Fruit fly (Drosophila melanogaster) whole organism, prepupa: ENCODE results near the gene Fer3.
A peak's percentile ranks its signal among the peaks of the same experiment; 100 is the strongest.

Experiments used
- Blimp-1 ChIP-seq: fragments of 200-800 bp; sonication (Bioruptor generic); optimal IDR thresholded peaks from 3 replicates; lab custom pipeline; 2017; ENCODE audit warnings: missing biosample characterization, missing genetic modification characterization, mild to moderate bottlenecking, moderate library complexity, missing genetic modification reagents
- CG10669 ChIP-seq: fragments of 200-800 bp; sonication (Bioruptor generic); optimal IDR thresholded peaks from 3 replicates; lab custom pipeline; 2018; ENCODE audit warnings: missing biosample characterization, mild to moderate bottlenecking, missing genetic modification characterization, moderate library complexity
- CG11294 ChIP-seq: fragments of 200-800 bp; sonication (Bioruptor generic); IDR thresholded peaks from 2 replicates; pipeline ENCODE4 v1.3.6; 2022; ENCODE audit warnings: missing biosample characterization, missing genetic modification characterization
- CG11762 ChIP-seq: fragments of 200-800 bp; sonication (Bioruptor generic); optimal IDR thresholded peaks from 3 replicates; lab custom pipeline; 2016; ENCODE audit warnings: missing biosample characterization, missing genetic modification characterization; ENCODE audit not compliant: insufficient read depth
- CG11902 ChIP-seq: fragments of 200-800 bp; sonication (Bioruptor generic); optimal IDR thresholded peaks from 3 replicates; lab custom pipeline; 2016; ENCODE audit warnings: missing biosample characterization, missing genetic modification characterization
- CG15336 ChIP-seq: fragments of 200-800 bp; sonication (Bioruptor generic); IDR thresholded peaks from 2 replicates; pipeline ENCODE4 v1.3.6; 2022; ENCODE audit warnings: missing biosample characterization, missing genetic modification characterization
- CG1621 ChIP-seq: fragments of 200-800 bp; sonication (Bioruptor generic); optimal IDR thresholded peaks from 3 replicates; lab custom pipeline; 2018; ENCODE audit warnings: missing biosample characterization, mild to moderate bottlenecking, missing genetic modification characterization
- CG3032 ChIP-seq: fragments of 200-800 bp; optimal IDR thresholded peaks from 2 replicates; lab custom pipeline; 2019; ENCODE audit warnings: missing biosample characterization, mild to moderate bottlenecking, missing genetic modification characterization, moderate library complexity
- CG31627 ChIP-seq: fragments of 200-800 bp; sonication (Bioruptor generic); optimal IDR thresholded peaks from 3 replicates; lab custom pipeline; 2016; ENCODE audit warnings: missing biosample characterization, missing genetic modification characterization
- CG32006 ChIP-seq: fragments of 200-800 bp; sonication (Bioruptor generic); optimal IDR thresholded peaks from 3 replicates; lab custom pipeline; 2017; ENCODE audit warnings: missing biosample characterization, mild to moderate bottlenecking, missing genetic modification characterization
- CG34406 ChIP-seq: fragments of 200-800 bp; sonication (Bioruptor generic); optimal IDR thresholded peaks from 3 replicates; lab custom pipeline; 2016; ENCODE audit warnings: missing biosample characterization, missing genetic modification characterization
- CG3919 ChIP-seq: fragments of 200-800 bp; sonication (Bioruptor generic); optimal IDR thresholded peaks from 3 replicates; lab custom pipeline; 2016; ENCODE audit warnings: missing biosample characterization, missing genetic modification characterization
- CG4318 ChIP-seq: fragments of 200-800 bp; sonication (Bioruptor generic); optimal IDR thresholded peaks from 3 replicates; lab custom pipeline; 2017; ENCODE audit warnings: missing biosample characterization, mild to moderate bottlenecking, missing genetic modification characterization
- CG6163 ChIP-seq: fragments of 200-800 bp; sonication (Bioruptor generic); IDR thresholded peaks from 3 replicates; pipeline ENCODE4 v1.3.6; 2022; ENCODE audit warnings: missing biosample characterization, missing genetic modification characterization
- CG6276 ChIP-seq: fragments of 200-800 bp; sonication (Bioruptor generic); optimal IDR thresholded peaks from 2 replicates; lab custom pipeline; 2017; ENCODE audit warnings: missing biosample characterization, mild to moderate bottlenecking, missing genetic modification characterization
- CG6792 ChIP-seq: fragments of 200-800 bp; sonication (Bioruptor generic); optimal IDR thresholded peaks from 3 replicates; lab custom pipeline; 2016; ENCODE audit warnings: missing biosample characterization, missing genetic modification characterization
- CG6808 ChIP-seq: fragments of 200-800 bp; sonication (Bioruptor generic); optimal IDR thresholded peaks from 3 replicates; lab custom pipeline; 2017; ENCODE audit warnings: missing biosample characterization, missing genetic modification characterization, mild to moderate bottlenecking, moderate library complexity, missing genetic modification reagents
- CG6854 ChIP-seq: fragments of 200-800 bp; sonication (Bioruptor generic); optimal IDR thresholded peaks from 2 replicates; lab custom pipeline; 2017; ENCODE audit warnings: missing biosample characterization, mild to moderate bottlenecking, missing genetic modification characterization
- CG7368 ChIP-seq: fragments of 200-800 bp; sonication (Bioruptor generic); optimal IDR thresholded peaks from 3 replicates; lab custom pipeline; 2016; ENCODE audit warnings: missing biosample characterization, missing genetic modification characterization
- CG8119 ChIP-seq: fragments of 200-800 bp; sonication (Bioruptor generic); IDR thresholded peaks from 3 replicates; pipeline ENCODE4 v1.3.6; 2022; ENCODE audit warnings: missing biosample characterization, missing genetic modification characterization
- CG8319 ChIP-seq: fragments of 200-800 bp; sonication (Bioruptor generic); optimal IDR thresholded peaks from 3 replicates; lab custom pipeline; 2016; ENCODE audit warnings: missing biosample characterization, missing genetic modification characterization
- Eip75B ChIP-seq: fragments of 200-800 bp; sonication (Bioruptor generic); optimal IDR thresholded peaks from 3 replicates; lab custom pipeline; 2016; ENCODE audit warnings: missing biosample characterization, missing genetic modification characterization
- Eip78C ChIP-seq: fragments of 200-800 bp; sonication (Bioruptor generic); peaks from one replicate; lab custom pipeline; 2016; ENCODE audit warnings: missing biosample characterization, missing genetic modification characterization
- Eip93F ChIP-seq: fragments of 200-800 bp; sonication (Bioruptor generic); optimal IDR thresholded peaks from 2 replicates; lab custom pipeline; 2016; ENCODE audit warnings: missing biosample characterization, mild to moderate bottlenecking, missing genetic modification characterization
- Ets21C ChIP-seq: fragments of 200-800 bp; sonication (Bioruptor generic); optimal IDR thresholded peaks from 3 replicates; lab custom pipeline; 2016; ENCODE audit warnings: missing biosample characterization, missing genetic modification characterization
- Gug ChIP-seq: fragments of 200-800 bp; sonication (Bioruptor generic); IDR thresholded peaks from 2 replicates; pipeline ENCODE4 v1.3.6; 2022; ENCODE audit warnings: missing biosample characterization, missing genetic modification characterization
- Hr38 ChIP-seq: sonication (Bioruptor generic); optimal IDR thresholded peaks from 2 replicates; lab custom pipeline; 2016; ENCODE audit warnings: missing biosample characterization, missing genetic modification characterization
- Hr39 ChIP-seq: fragments of 200-800 bp; sonication (Bioruptor generic); optimal IDR thresholded peaks from 2 replicates; lab custom pipeline; 2016; ENCODE audit warnings: missing biosample characterization, missing genetic modification characterization
- Hr4 ChIP-seq: fragments of 200-800 bp; sonication (Bioruptor generic); optimal IDR thresholded peaks from 3 replicates; lab custom pipeline; 2016; ENCODE audit warnings: missing biosample characterization, missing genetic modification characterization
- Lpt ChIP-seq: fragments of 200-800 bp; sonication (Bioruptor generic); optimal IDR thresholded peaks from 3 replicates; lab custom pipeline; 2016; ENCODE audit warnings: missing biosample characterization, missing genetic modification characterization
- Met ChIP-seq: fragments of 200-800 bp; sonication (Bioruptor generic); optimal IDR thresholded peaks from 3 replicates; lab custom pipeline; 2016; ENCODE audit warnings: missing biosample characterization, missing genetic modification characterization
- OdsH ChIP-seq: fragments of 200-800 bp; sonication (Bioruptor generic); optimal IDR thresholded peaks from 3 replicates; lab custom pipeline; 2016; ENCODE audit warnings: missing biosample characterization, missing genetic modification characterization
- Sox14 ChIP-seq: fragments of 200-800 bp; sonication (Bioruptor generic); optimal IDR thresholded peaks from 3 replicates; lab custom pipeline; 2016; ENCODE audit warnings: missing biosample characterization, missing genetic modification characterization
- achi ChIP-seq: fragments of 200-800 bp; sonication (Bioruptor generic); optimal IDR thresholded peaks from 3 replicates; lab custom pipeline; 2016; ENCODE audit warnings: missing biosample characterization, missing genetic modification characterization
- acj6 ChIP-seq: fragments of 200-800 bp; sonication (Bioruptor generic); optimal IDR thresholded peaks from 3 replicates; lab custom pipeline; 2016; ENCODE audit warnings: missing biosample characterization, missing genetic modification characterization
- cyc ChIP-seq: fragments of 200-800 bp; sonication (Bioruptor generic); optimal IDR thresholded peaks from 3 replicates; lab custom pipeline; 2016; ENCODE audit warnings: missing biosample characterization, missing genetic modification characterization
- dac ChIP-seq: fragments of 200-800 bp; sonication (Bioruptor generic); optimal IDR thresholded peaks from 2 replicates; lab custom pipeline; 2017; ENCODE audit warnings: missing biosample characterization, mild to moderate bottlenecking, missing genetic modification characterization
- dsx ChIP-seq: fragments of 200-800 bp; optimal IDR thresholded peaks from 3 replicates; lab custom pipeline; 2019; ENCODE audit warnings: missing biosample characterization, mild to moderate bottlenecking, missing genetic modification characterization, moderate library complexity; ENCODE audit not compliant: poor library complexity, severe bottlenecking
- eg ChIP-seq: fragments of 200-800 bp; sonication (Bioruptor generic); IDR thresholded peaks from 3 replicates; pipeline ENCODE4 v1.3.6; 2022; ENCODE audit warnings: missing biosample characterization, missing genetic modification characterization
- fd59A ChIP-seq: fragments of 200-800 bp; sonication (Bioruptor generic); optimal IDR thresholded peaks from 2 replicates; lab custom pipeline; 2017; ENCODE audit warnings: missing biosample characterization, mild to moderate bottlenecking, missing genetic modification characterization, missing genetic modification reagents
- fd85E ChIP-seq: fragments of 200-800 bp; sonication (Bioruptor generic); optimal IDR thresholded peaks from 3 replicates; lab custom pipeline; 2016; ENCODE audit warnings: missing biosample characterization, missing genetic modification characterization
- lz ChIP-seq: fragments of 200-800 bp; sonication (Bioruptor generic); optimal IDR thresholded peaks from 3 replicates; lab custom pipeline; 2016; ENCODE audit warnings: missing biosample characterization, missing genetic modification characterization
- net ChIP-seq: fragments of 200-800 bp; sonication (Bioruptor generic); optimal IDR thresholded peaks from 3 replicates; lab custom pipeline; 2016; ENCODE audit warnings: missing biosample characterization, missing genetic modification characterization
- pdm3 ChIP-seq: fragments of 200-800 bp; sonication (Bioruptor generic); optimal IDR thresholded peaks from 3 replicates; lab custom pipeline; 2016; ENCODE audit warnings: missing biosample characterization, missing genetic modification characterization
- spab ChIP-seq: fragments of 200-800 bp; sonication (Bioruptor generic); optimal IDR thresholded peaks from 2 replicates; lab custom pipeline; 2017; ENCODE audit warnings: missing biosample characterization, mild to moderate bottlenecking, missing genetic modification characterization, missing genetic modification reagents
- ss ChIP-seq, 2 experiments: fragments of 200-800 bp; sonication (Bioruptor generic); optimal IDR thresholded peaks; 2 replicates in 1 of 2; 3 replicates in 1 of 2; lab custom pipeline; 2017 to 2018; ENCODE audit warnings: mild to moderate bottlenecking in 2 of 2, missing biosample characterization in 2 of 2, missing genetic modification characterization in 2 of 2, moderate library complexity in 1 of 2
- topi ChIP-seq: fragments of 200-800 bp; sonication (Bioruptor generic); optimal IDR thresholded peaks from 3 replicates; lab custom pipeline; 2016; ENCODE audit warnings: missing biosample characterization, missing genetic modification characterization

The Fer3 gene

DNA sequence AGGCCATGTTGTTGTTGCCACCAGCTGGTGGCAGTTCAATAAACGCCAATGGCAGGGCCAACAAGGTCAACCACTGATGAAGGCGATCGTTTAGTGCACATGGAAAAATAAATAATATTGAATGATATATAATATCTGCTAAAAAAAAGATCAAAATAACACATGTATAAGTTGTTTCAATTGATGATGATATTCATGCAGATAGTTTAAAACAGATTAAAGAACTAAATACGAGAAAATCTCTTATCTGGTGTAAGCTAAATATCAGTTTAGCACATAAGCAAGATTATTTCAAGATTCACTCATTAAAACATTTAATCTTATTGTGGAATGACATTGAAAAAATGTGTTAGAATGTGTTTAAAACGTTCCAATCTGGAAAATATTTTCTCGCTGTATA, 30.7 kb downstream of the Fer3 start (continued):
- TF ChIP-seq Lpt (GFP tag; lab: Kevin White, UChicago) = no peak
- TF ChIP-seq topi (GFP tag; lab: Kevin White, UChicago) = no peak
- no peak for TF ChIP-seq fd85E (GFP tag; lab: Kevin White, UChicago)
- no peak for TF ChIP-seq CG11762
- no peak for TF ChIP-seq Hr38 (GFP tag; lab: Kevin White, UChicago)
- no peak for TF ChIP-seq CG6792
- TF ChIP-seq Sox14 = no peak
- TF ChIP-seq CG4318 (GFP tag; lab: Kevin White, UChicago) = no peak
- TF ChIP-seq CG1621 (tag; lab: Kevin White, UChicago) = no peak
- peak; percentile 15 for TF ChIP-seq CG10669 (GFP tag; lab: Kevin White, UChicago)
- TF ChIP-seq CG6163 = no peak
- TF ChIP-seq Met (GFP tag; lab: Kevin White, UChicago) = no peak
- peak; percentile 29 for TF ChIP-seq pdm3 (GFP tag; lab: Kevin White, UChicago)
- no peak for TF ChIP-seq CG7368
- TF ChIP-seq achi (GFP tag; lab: Kevin White, UChicago) = no peak

DNA sequence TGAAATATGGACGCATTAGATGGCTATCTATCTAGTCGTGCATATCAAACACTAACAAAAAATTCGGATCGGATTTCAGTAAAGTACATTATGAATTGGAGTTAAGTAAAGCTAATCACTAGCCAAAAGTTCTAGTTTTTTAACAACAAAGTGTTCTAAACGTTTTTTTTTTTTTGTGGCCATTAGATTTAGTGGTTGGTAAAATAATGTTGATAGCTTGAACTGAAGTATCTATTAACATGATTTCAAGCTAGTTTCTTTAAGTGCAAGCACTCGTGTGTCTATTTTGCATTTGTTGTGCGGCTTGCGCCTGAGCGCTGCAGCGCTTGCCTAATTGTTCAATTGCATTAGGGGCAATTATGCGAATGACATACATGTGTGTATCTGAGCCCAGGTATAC, 31.5 kb downstream of the Fer3 start:
- no peak for TF ChIP-seq CG3032 (tag; lab: Kevin White, UChicago)
- peak; percentile 18 for TF ChIP-seq Hr4
- TF ChIP-seq CG32006 (GFP tag; lab: Kevin White, UChicago) = peak; percentile 33
- peak; percentile 64 for TF ChIP-seq CG15336
- peak; percentile 20 for TF ChIP-seq CG6276 (GFP tag; lab: Kevin White, UChicago)
- TF ChIP-seq Hr39 (GFP tag; lab: Kevin White, UChicago) = no peak
- TF ChIP-seq eg (GFP tag; lab: Robert Waterston, UW) = peak; percentile 50; the same call in 2 of the 3 replicates

DNA sequence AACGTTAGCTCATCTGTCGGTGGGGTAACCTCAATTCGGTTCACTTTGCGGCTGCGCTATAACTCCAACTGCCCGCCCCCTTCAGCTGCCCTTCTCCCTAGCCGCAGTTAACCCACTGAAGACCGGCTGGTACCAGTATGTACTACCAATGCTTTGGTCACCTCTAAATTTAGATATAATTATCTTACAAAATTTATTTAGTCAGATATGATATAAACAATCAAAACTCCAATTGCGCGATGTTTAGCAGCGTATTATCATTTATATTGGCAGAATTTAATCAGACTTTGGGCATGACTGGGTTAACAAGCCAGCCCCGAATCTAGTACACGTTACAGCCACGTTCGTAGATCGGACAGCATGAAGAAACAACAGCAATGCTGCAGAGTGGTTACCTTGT, 32.4 kb downstream of the Fer3 start:
- TF ChIP-seq OdsH = peak; percentile 43
- no peak for TF ChIP-seq Hr38 (GFP tag; lab: Kevin White, UChicago)
- TF ChIP-seq Eip75B (GFP tag; lab: Kevin White, UChicago) = no peak
- TF ChIP-seq Blimp-1 (GFP tag; lab: Kevin White, UChicago) = no peak
- peak; percentile 53 for TF ChIP-seq CG3032 (tag; lab: Kevin White, UChicago)
- peak; percentile 26; the same call in 1 of the 2 replicates for TF ChIP-seq CG11294 (GFP tag; lab: Robert Waterston, UW)
- peak; percentile 30 to 51 for TF ChIP-seq ss (GFP tag; optimal IDR thresholded peaks at IDR 0.05; lab: Kevin White, UChicago)
- TF ChIP-seq CG4318 (GFP tag; lab: Kevin White, UChicago) = peak; percentile 34
- peak; percentile 8 for TF ChIP-seq cyc (GFP tag; lab: Kevin White, UChicago)
- TF ChIP-seq CG8319 (GFP tag; lab: Kevin White, UChicago) = no peak
- TF ChIP-seq fd59A = peak; percentile 38
- TF ChIP-seq CG3919 (GFP tag; lab: Kevin White, UChicago) = peak; percentile 51
- TF ChIP-seq CG31627 (GFP tag; lab: Kevin White, UChicago) = peak; percentile 11
- no peak for TF ChIP-seq CG6854
- no peak for TF ChIP-seq Eip93F (GFP tag; lab: Kevin White, UChicago)
- TF ChIP-seq Eip78C = peak; percentile 91
- peak; percentile 48 for TF ChIP-seq net (GFP tag; lab: Kevin White, UChicago)
- TF ChIP-seq Hr4 = peak; percentile 60
- TF ChIP-seq eg (GFP tag; lab: Robert Waterston, UW) = peak; percentile 69; the same call in 2 of the 3 replicates
- peak; percentile 27 for TF ChIP-seq lz (GFP tag; lab: Kevin White, UChicago)
- TF ChIP-seq Met (GFP tag; lab: Kevin White, UChicago) = peak; percentile 32
- peak; percentile 24 for TF ChIP-seq CG34406 (GFP tag; lab: Kevin White, UChicago)
- TF ChIP-seq Gug (GFP tag; lab: Robert Waterston, UW) = peak; percentile 44
- TF ChIP-seq CG32006 (GFP tag; lab: Kevin White, UChicago) = peak; percentile 64
- peak; percentile 0 for TF ChIP-seq CG11902 (GFP tag; lab: Kevin White, UChicago)
- peak; percentile 37 for TF ChIP-seq Sox14
- no peak for TF ChIP-seq fd85E (GFP tag; lab: Kevin White, UChicago)
- peak; percentile 9 for TF ChIP-seq dac (GFP tag; lab: Kevin White, UChicago)
- TF ChIP-seq CG8119 (GFP tag; lab: Robert Waterston, UW) = peak; percentile 66; the same call in 2 of the 3 replicates
- peak; percentile 6 for TF ChIP-seq topi (GFP tag; lab: Kevin White, UChicago)
- TF ChIP-seq spab = peak; percentile 41
- TF ChIP-seq Lpt (GFP tag; lab: Kevin White, UChicago) = peak; percentile 57
- peak; percentile 39 for TF ChIP-seq acj6 (GFP tag; lab: Kevin White, UChicago)
- peak; percentile 55 for TF ChIP-seq CG6808 (GFP tag; lab: Kevin White, UChicago)
- no peak for TF ChIP-seq Ets21C (GFP tag; lab: Kevin White, UChicago)
- peak; percentile 55 for TF ChIP-seq dsx
- TF ChIP-seq CG6792 = peak; percentile 32
- peak; percentile 64; the same call in 2 of the 3 replicates for TF ChIP-seq CG6163
